Worm (Caenorhabditis elegans) whole organism, L4 larva: ENCODE measurements around the gene Y53G8AL.3.

ENCODE experiments used
- D1046.2 ChIP-seq: fragments of 200-800 bp; sonication (Bioruptor generic); IDR thresholded peaks from 2 replicates; pipeline ENCODE4 v1.3.6; 2022; ENCODE audit warnings: missing genetic modification characterization, missing compliant biosample characterization
- F44E2.7 ChIP-seq: fragments of 200-800 bp; sonication (Bioruptor generic); IDR thresholded peaks from 2 replicates; pipeline ENCODE4 v2.1.2; 2022; ENCODE audit warnings: missing genetic modification characterization, missing compliant biosample characterization
- Y75B8A.6 ChIP-seq: fragments of 200-800 bp; sonication (Bioruptor generic); IDR thresholded peaks from 2 replicates; pipeline ENCODE4 v1.3.6; 2022; ENCODE audit warnings: missing genetic modification reagents, missing genetic modification characterization, missing compliant biosample characterization
- aha-1 ChIP-seq: fragments of 150-350 bp; peaks from one replicate; lab custom pipeline; 2014; ENCODE audit warnings: missing biosample characterization, missing genetic modification characterization
- ama-1 ChIP-seq: fragments of 150-350 bp; optimal IDR thresholded peaks from 2 replicates; lab custom pipeline; 2014; ENCODE audit warnings: inconsistent platforms, mixed read lengths
- arid-1 ChIP-seq: fragments of 200-800 bp; sonication (Bioruptor generic); conservative IDR thresholded peaks from 2 replicates; pipeline ENCODE4 v1.3.6; 2022; ENCODE audit warnings: missing genetic modification reagents, missing genetic modification characterization, missing compliant biosample characterization
- ceh-20 ChIP-seq: fragments of 200-800 bp; sonication (Bioruptor generic); IDR thresholded peaks from 2 replicates; pipeline ENCODE4 v1.3.6; 2022; ENCODE audit warnings: missing genetic modification reagents, missing genetic modification characterization, missing compliant biosample characterization
- ceh-28 ChIP-seq: fragments of 150-350 bp; optimal IDR thresholded peaks from 2 replicates; lab custom pipeline; 2014; ENCODE audit warnings: missing biosample characterization, missing genetic modification reagents, missing genetic modification characterization
- ceh-82 ChIP-seq: sonication (generic microtip); optimal IDR thresholded peaks from 2 replicates; lab custom pipeline; 2017; ENCODE audit warnings: missing biosample characterization, missing genetic modification characterization
- ces-1 ChIP-seq: fragments of 150-350 bp; sonication (generic microtip); optimal IDR thresholded peaks from 4 replicates; lab custom pipeline; 2014; ENCODE audit warnings: missing biosample characterization, missing genetic modification reagents, missing genetic modification characterization
- ctbp-1 ChIP-seq: fragments of 200-800 bp; sonication (Bioruptor generic); IDR thresholded peaks from 2 replicates; pipeline ENCODE4 v1.3.6; 2022; ENCODE audit warnings: missing genetic modification reagents, missing genetic modification characterization, missing compliant biosample characterization
- daf-8 ChIP-seq: fragments of 200-800 bp; sonication (Bioruptor generic); IDR thresholded peaks from 2 replicates; pipeline ENCODE4 v1.3.6; 2022; ENCODE audit warnings: missing genetic modification characterization, missing compliant biosample characterization
- dmd-6 ChIP-seq: fragments of 200-800 bp; sonication (Bioruptor generic); IDR thresholded peaks from 2 replicates; pipeline ENCODE4 v1.3.6; 2022; ENCODE audit warnings: missing genetic modification reagents, missing genetic modification characterization, missing compliant biosample characterization
- dmd-8 ChIP-seq: fragments of 200-800 bp; sonication (Bioruptor generic); IDR thresholded peaks from 2 replicates; pipeline ENCODE4 v1.3.6; 2022; ENCODE audit warnings: missing genetic modification characterization, missing compliant biosample characterization
- dve-1 ChIP-seq: sonication (generic microtip); optimal IDR thresholded peaks from 2 replicates; lab custom pipeline; 2017; ENCODE audit warnings: antibody characterized with exemption, mild to moderate bottlenecking, missing genetic modification characterization, missing compliant biosample characterization; ENCODE audit not compliant: insufficient read depth
- hlh-11 ChIP-seq: fragments of 200-800 bp; sonication (Bioruptor generic); optimal IDR thresholded peaks from 2 replicates; lab custom pipeline; 2018; ENCODE audit warnings: mild to moderate bottlenecking, missing genetic modification characterization, missing compliant biosample characterization
- lim-7 ChIP-seq: fragments of 200-800 bp; sonication (Bioruptor generic); IDR thresholded peaks from 2 replicates; pipeline ENCODE4 v1.3.6; 2022; ENCODE audit warnings: missing genetic modification characterization, missing compliant biosample characterization
- lin-1 ChIP-seq: fragments of 200-800 bp; sonication (Bioruptor generic); IDR thresholded peaks from 2 replicates; pipeline ENCODE4 v1.3.6; 2022; ENCODE audit warnings: missing genetic modification reagents, missing genetic modification characterization, missing compliant biosample characterization
- lin-38 ChIP-seq: fragments of 200-800 bp; sonication (Bioruptor generic); IDR thresholded peaks from 2 replicates; pipeline ENCODE4 v1.3.6; 2022; ENCODE audit warnings: missing genetic modification reagents, missing genetic modification characterization, missing compliant biosample characterization
- lsy-2 ChIP-seq, 2 experiments: fragments of 150-350 bp in 1 of 2; sonication (generic microtip) in 1 of 2; optimal IDR thresholded peaks; 2 replicates each; lab custom pipeline; 2014 to 2017; ENCODE audit warnings: missing biosample characterization in 2 of 2, missing genetic modification characterization in 2 of 2
- madf-5 ChIP-seq, 2 experiments: fragments of 200-800 bp; sonication (Bioruptor generic); IDR thresholded peaks; 2 replicates each; pipeline ENCODE4 v1.3.6; 2022; ENCODE audit warnings: missing compliant biosample characterization in 2 of 2, missing genetic modification characterization in 2 of 2
- mes-2 ChIP-seq: sonication (generic microtip); optimal IDR thresholded peaks from 2 replicates; lab custom pipeline; 2016; ENCODE audit warnings: missing genotype, mild to moderate bottlenecking, missing genetic modification characterization, missing compliant biosample characterization; ENCODE audit not compliant: poor library complexity, severe bottlenecking
- mxl-3 ChIP-seq: fragments of 200-800 bp; sonication (Bioruptor generic); optimal IDR thresholded peaks from 2 replicates; lab custom pipeline; 2018; ENCODE audit warnings: mild to moderate bottlenecking, missing genetic modification characterization, missing compliant biosample characterization
- nhr-102 ChIP-seq: sonication (generic microtip); optimal IDR thresholded peaks from 2 replicates; lab custom pipeline; 2016; ENCODE audit warnings: mild to moderate bottlenecking, missing genetic modification characterization, moderate library complexity, missing compliant biosample characterization
- nhr-11 ChIP-seq: fragments of 150-350 bp; optimal IDR thresholded peaks from 2 replicates; lab custom pipeline; 2014; ENCODE audit warnings: missing biosample characterization, missing genetic modification characterization
- nhr-111 ChIP-seq: fragments of 200-800 bp; sonication (Bioruptor generic); optimal IDR thresholded peaks from 2 replicates; lab custom pipeline; 2018; ENCODE audit warnings: mild to moderate bottlenecking, missing genetic modification characterization, missing compliant biosample characterization
- nhr-28 ChIP-seq: fragments of 150-350 bp; optimal IDR thresholded peaks from 2 replicates; lab custom pipeline; 2014; ENCODE audit warnings: missing biosample characterization, missing genetic modification characterization
- nhr-41 ChIP-seq: fragments of 200-800 bp; sonication (Bioruptor generic); IDR thresholded peaks from 2 replicates; pipeline ENCODE4 v1.3.6; 2022; ENCODE audit warnings: missing genetic modification reagents, missing genetic modification characterization, missing compliant biosample characterization
- nhr-42 ChIP-seq: fragments of 200-800 bp; sonication (Bioruptor generic); IDR thresholded peaks from 2 replicates; pipeline ENCODE4 v1.3.6; 2022; ENCODE audit warnings: missing genetic modification characterization, missing compliant biosample characterization
- nhr-48 ChIP-seq: sonication (generic microtip); optimal IDR thresholded peaks from 2 replicates; lab custom pipeline; 2016; ENCODE audit warnings: mild to moderate bottlenecking, missing genetic modification characterization, missing compliant biosample characterization
- nhr-6 ChIP-seq: fragments of 150-350 bp; optimal IDR thresholded peaks from 2 replicates; lab custom pipeline; 2014; ENCODE audit warnings: missing biosample characterization, missing genetic modification characterization
- pha-4 ChIP-seq, 2 experiments: fragments of 150-350 bp in 1 of 2; fragments of 200-800 bp in 1 of 2; sonication (Bioruptor generic) in 1 of 2; IDR thresholded peaks in 1 of 2; optimal IDR thresholded peaks in 1 of 2; 2 replicates each; pipeline versions ENCODE4 v1.3.6 to Lab custom; 2014 to 2022; ENCODE audit warnings: missing genetic modification characterization in 2 of 2, missing genetic modification reagents in 2 of 2, missing biosample characterization in 1 of 2, missing compliant biosample characterization in 1 of 2
- pqm-1 ChIP-seq: sonication (generic microtip); optimal IDR thresholded peaks from 2 replicates; lab custom pipeline; 2017; ENCODE audit warnings: missing biosample characterization, missing genetic modification characterization
- snpc-4 ChIP-seq: fragments of 150-350 bp; optimal IDR thresholded peaks from 2 replicates; lab custom pipeline; 2014; ENCODE audit warnings: missing biosample characterization, missing genetic modification characterization
- spr-3 ChIP-seq: fragments of 200-800 bp; sonication (Bioruptor generic); optimal IDR thresholded peaks from 2 replicates; lab custom pipeline; 2018; ENCODE audit warnings: mild to moderate bottlenecking, missing genetic modification characterization, missing compliant biosample characterization
- tag-97 ChIP-seq: fragments of 200-800 bp; sonication (Bioruptor generic); IDR thresholded peaks from 2 replicates; pipeline ENCODE4 v1.3.6; 2022; ENCODE audit warnings: missing genetic modification characterization, missing compliant biosample characterization
- unc-62 ChIP-seq, 3 experiments: fragments of 150-350 bp in 1 of 3; sonication (generic microtip); optimal IDR thresholded peaks in 2 of 3; peaks in 1 of 3; 1 replicate in 1 of 3; 2 replicates in 2 of 3; lab custom pipeline; 2014 to 2017; ENCODE audit warnings: missing biosample characterization in 3 of 3, missing genetic modification characterization in 3 of 3, missing genetic modification reagents in 3 of 3, missing genotype in 1 of 3
- zfp-3 ChIP-seq: fragments of 200-800 bp; sonication (Bioruptor generic); conservative IDR thresholded peaks from 2 replicates; pipeline ENCODE4 v1.3.6; 2022; ENCODE audit warnings: missing genetic modification reagents, missing genetic modification characterization, missing compliant biosample characterization
- ztf-11 ChIP-seq: fragments of 150-350 bp; optimal IDR thresholded peaks from 2 replicates; lab custom pipeline; 2014; ENCODE audit warnings: missing biosample characterization, missing genetic modification characterization
- ztf-7 ChIP-seq: fragments of 150-350 bp; optimal IDR thresholded peaks from 2 replicates; lab custom pipeline; 2014; ENCODE audit warnings: missing biosample characterization, missing genetic modification characterization

Y53G8AL.3 gene

ce11 chrIII:3253043-3253442, at the start of gene Y53G8AL.3:
Y53G8AL.3 (minus strand) TSS chrIII:3253143.
- TF ChIP-seq dmd-8 (GFP tag; lab: Robert Waterston, UW), result no peak
- no peak for TF ChIP-seq pha-4 (GFP tag; IDR thresholded peaks at IDR 0.05; lab: Robert Waterston, UW)
- no peak for TF ChIP-seq pha-4 (tag; optimal IDR thresholded peaks at IDR 0.05; lab: Kevin White, UChicago)
- no peak for TF ChIP-seq Y75B8A.6 (GFP tag; lab: Robert Waterston, UW)
- no peak for TF ChIP-seq nhr-11 (tag; lab: Kevin White, UChicago)
- TF ChIP-seq daf-8 (GFP tag; lab: Robert Waterston, UW), result no peak
- TF ChIP-seq lsy-2 (tag; optimal IDR thresholded peaks at IDR 0.05; lab: Kevin White, UChicago), result no peak
- TF ChIP-seq tag-97 (GFP tag; lab: Robert Waterston, UW), result no peak
- no peak for TF ChIP-seq madf-5 (GFP tag; IDR thresholded peaks at IDR 0.05; lab: Robert Waterston, UW)
- no peak for TF ChIP-seq nhr-48 (tag; lab: Kevin White, UChicago)
- no peak for TF ChIP-seq spr-3 (GFP tag; lab: Kevin White, UChicago)
- no peak for TF ChIP-seq lin-38 (GFP tag; lab: Robert Waterston, UW)

ce11 chrIII:3297151-3297550, 44.2 kb upstream of the Y53G8AL.3 start, which contains the start of gene Y53G8AR.5:
Y53G8AR.5 (plus strand) TSS chrIII:3297451.
- TF ChIP-seq aha-1 (tag; lab: Kevin White, UChicago), result peak; percentile 42
- TF ChIP-seq dmd-8 (GFP tag; lab: Robert Waterston, UW), result no peak
- no peak for TF ChIP-seq unc-62 (GFP tag; optimal IDR thresholded peaks at IDR 0.05 in 1 of 2; lab: Kevin White, UChicago)
- no peak for TF ChIP-seq unc-62 (tag; optimal IDR thresholded peaks at IDR 0.05; lab: Kevin White, UChicago)
- TF ChIP-seq nhr-48 (tag; lab: Kevin White, UChicago), result no peak

ce11 chrIII:3294283-3294793, 41.4 kb upstream of the Y53G8AL.3 start, which contains the start of the genes Y53G8AR.8 and Y53G8AR.6:
Y53G8AR.8 (minus strand) TSS chrIII:3294330.
Y53G8AR.6 (plus strand) TSS chrIII:3294743.
- peak in 1 of 2 experiments; percentile 51 for TF ChIP-seq lsy-2 (tag; optimal IDR thresholded peaks at IDR 0.05; lab: Kevin White, UChicago)
- TF ChIP-seq mes-2 (tag; lab: Kevin White, UChicago), result peak; percentile 60
- TF ChIP-seq lim-7 (GFP tag; lab: Robert Waterston, UW), result no peak
- TF ChIP-seq aha-1 (tag; lab: Kevin White, UChicago), result peak; percentile 29

- TF ChIP-seq ces-1 (GFP tag; lab: Kevin White, UChicago) (no peak), aha-1 (tag; lab: Kevin White, UChicago) (peak; percentile 36), nhr-111 (GFP tag; lab: Kevin White, UChicago) (no peak), nhr-28 (tag; lab: Kevin White, UChicago) (peak; percentile 46), pqm-1 (tag; lab: Kevin White, UChicago) (peak; percentile 81), dmd-6 (peak; percentile 88), zfp-3 (GFP tag; lab: Robert Waterston, UW) (no peak), nhr-41 (GFP tag; lab: Robert Waterston, UW) (peak; percentile 88), lin-1 (GFP tag; lab: Robert Waterston, UW) (peak; percentile 72), dve-1 (tag; lab: Kevin White, UChicago) (peak; percentile 51), ceh-28 (tag; lab: Kevin White, UChicago) (no peak)
These were observed 29.0 kb upstream of the Y53G8AL.3 start, which contains the start of gene mfsd-8 for ce11 chrIII:3281860-3282358. mfsd-8 (plus strand) TSS chrIII:3282308.

- TF ChIP-seq ztf-11, result no peak
- TF ChIP-seq nhr-6 (tag; lab: Kevin White, UChicago), result peak; percentile 85
- peak; percentile 31 for TF ChIP-seq nhr-48 (tag; lab: Kevin White, UChicago)
- TF ChIP-seq snpc-4 (tag; lab: Kevin White, UChicago), result no peak
- peak; percentile 75 for TF ChIP-seq hlh-11 (tag; lab: Kevin White, UChicago)
- TF ChIP-seq ztf-7 (tag; lab: Kevin White, UChicago), result peak; percentile 42
- peak; percentile 60 for TF ChIP-seq nhr-28 (tag; lab: Kevin White, UChicago)
- TF ChIP-seq unc-62 (GFP tag; optimal IDR thresholded peaks at IDR 0.05 in 1 of 2; lab: Kevin White, UChicago), result peak in 1 of 2 experiments; percentile 89
- no peak for TF ChIP-seq unc-62 (tag; optimal IDR thresholded peaks at IDR 0.05; lab: Kevin White, UChicago)
- no peak for TF ChIP-seq F44E2.7 (GFP tag; lab: Robert Waterston, UW)
- no peak for TF ChIP-seq nhr-42
- peak; percentile 22 for TF ChIP-seq nhr-102 (tag; lab: Kevin White, UChicago)
- peak; percentile 70 for TF ChIP-seq lin-38 (GFP tag; lab: Robert Waterston, UW)
- no peak for TF ChIP-seq ceh-82
- no peak for TF ChIP-seq daf-8 (GFP tag; lab: Robert Waterston, UW)
- TF ChIP-seq ctbp-1 (GFP tag; lab: Robert Waterston, UW), result no peak
- TF ChIP-seq dmd-8 (GFP tag; lab: Robert Waterston, UW), result no peak
- TF ChIP-seq ama-1 (lab: Kevin White, UChicago), result no peak
- TF ChIP-seq ceh-20, result peak; percentile 37; the same call in 1 of the 2 replicates
- TF ChIP-seq mxl-3 (GFP tag; lab: Kevin White, UChicago), result no peak
- no peak for TF ChIP-seq arid-1
- TF ChIP-seq D1046.2, result no peak
These were observed 26.4 kb upstream of the Y53G8AL.3 start for ce11 chrIII:3279304-3279703.
